Worm (Caenorhabditis elegans) whole organism, mixed stage, embryonic: Measurements from ENCODE around the gene C48A7.16.

ENCODE experiments used
- blmp-1 ChIP-seq: fragments of 150-350 bp; optimal IDR thresholded peaks from 2 replicates; lab custom pipeline; 2014; ENCODE audit warnings: missing biosample characterization, missing genetic modification characterization
- elt-1 ChIP-seq: sonication (generic microtip); optimal IDR thresholded peaks from 2 replicates; lab custom pipeline; 2017; ENCODE audit warnings: missing genetic modification characterization, mild to moderate bottlenecking, missing compliant biosample characterization, antibody characterized with exemption, moderate library complexity, borderline replicate concordance; ENCODE audit not compliant: insufficient read depth
- hlh-1 ChIP-seq: fragments of 150-350 bp; optimal IDR thresholded peaks from 2 replicates; lab custom pipeline; 2014; ENCODE audit warnings: missing biosample characterization, missing genetic modification reagents, missing genetic modification characterization
- lin-32 ChIP-seq: fragments of 200-800 bp; sonication (Bioruptor generic); optimal IDR thresholded peaks from 2 replicates; lab custom pipeline; 2018; ENCODE audit warnings: mild to moderate bottlenecking, missing genetic modification characterization, missing compliant biosample characterization
- mep-1 ChIP-seq: fragments of 150-350 bp; optimal IDR thresholded peaks from 2 replicates; lab custom pipeline; 2017; ENCODE audit warnings: missing biosample characterization, missing genetic modification reagents, missing genetic modification characterization, inconsistent platforms
- unc-39 ChIP-seq: fragments of 150-350 bp; optimal IDR thresholded peaks from 2 replicates; lab custom pipeline; 2014; ENCODE audit warnings: missing biosample characterization, missing genetic modification characterization

DNA sequence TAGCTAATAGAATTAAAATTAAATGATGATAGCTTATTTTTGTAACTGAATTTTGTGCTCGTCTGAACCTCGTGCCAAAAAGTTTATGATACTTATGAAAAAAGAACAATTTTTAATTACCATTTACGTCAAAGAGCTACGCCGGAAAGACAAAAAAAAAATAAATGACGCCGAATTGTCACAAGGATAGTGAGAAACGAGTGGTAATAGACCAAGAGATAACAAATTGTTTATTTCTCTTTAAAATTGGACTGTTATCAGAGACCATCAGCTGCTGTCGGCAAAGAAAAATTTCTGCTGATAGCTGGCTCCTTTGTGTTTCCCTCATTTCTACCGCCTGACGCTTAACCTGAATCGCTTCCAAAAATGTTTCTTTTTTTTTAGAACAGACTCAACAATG, 11.6 kb upstream of the C48A7.16 start, which contains the start of gene pitr-1:
- TF ChIP-seq blmp-1 (no peak), mep-1 (tag; lab: Kevin White, UChicago) (no peak), unc-39 (tag; lab: Kevin White, UChicago) (no peak), lin-32 (GFP tag; lab: Kevin White, UChicago) (no peak), hlh-1 (no peak), elt-1 (tag; lab: Kevin White, UChicago) (no peak)
